Worm (Caenorhabditis elegans): ENCODE data around the gene ace-1.

- TF ChIP-seq nhr-90 (tag; optimal IDR thresholded peaks at IDR 0.05; ENCODE audit: poor library complexity) (no peak), lin-15B (tag; optimal IDR thresholded peaks at IDR 0.05) (no peak), egl-27 (tag; optimal IDR thresholded peaks at IDR 0.05) (no peak)
These were observed 21.3 kb downstream of the ace-1 start for ce11 chrX:16388362-16388761.
